Worm (Caenorhabditis elegans): Measurements from ENCODE around the gene ZK899.7.

DNA sequence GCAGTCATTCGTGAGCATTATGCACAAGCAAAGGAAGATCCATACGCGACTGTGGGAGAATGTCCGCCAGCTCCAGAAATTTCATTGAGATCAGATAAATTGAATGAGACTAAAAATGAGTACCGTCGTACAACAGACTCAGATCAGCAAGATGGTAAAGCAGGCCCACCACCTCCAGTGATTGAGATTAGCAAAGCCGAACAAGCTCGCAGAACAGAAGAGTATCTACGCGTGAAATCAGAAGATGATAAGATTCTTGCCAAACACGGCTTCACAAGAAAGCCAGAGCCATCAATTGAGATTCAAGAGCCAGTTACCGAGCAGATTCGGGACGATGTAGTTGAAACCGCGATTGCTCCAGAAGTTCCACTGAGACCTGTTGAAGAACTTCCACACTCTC, 31.3 kb downstream of the ZK899.7 start:
- TF ChIP-seq aly-2 (tag; optimal IDR thresholded peaks at IDR 0.05) (no peak), nhr-84 (tag; optimal IDR thresholded peaks at IDR 0.05) (no peak), ces-1 (GFP tag; optimal IDR thresholded peaks at IDR 0.05) (no peak), fkh-10 (GFP tag; optimal IDR thresholded peaks at IDR 0.05) (no peak), ama-1 (optimal IDR thresholded peaks at IDR 0.05) (no peak), swsn-7 (tag; optimal IDR thresholded peaks at IDR 0.05) (no peak), elt-2 (tag; optimal IDR thresholded peaks at IDR 0.05) (no peak), zag-1 (tag; optimal IDR thresholded peaks at IDR 0.05) (no peak)

Data from whole organism, L1 larva.